Fruit fly (Drosophila melanogaster) whole organism, embryonic: ENCODE data around the gene Sk1.

ENCODE experiments used
- Adf1 ChIP-seq: fragments of 200-800 bp; sonication (Bioruptor generic); IDR thresholded peaks from 2 replicates; pipeline ENCODE4 v1.3.6; 2022; ENCODE audit warnings: missing biosample characterization, missing genetic modification characterization
- Atf3 ChIP-seq: fragments of 200-800 bp; sonication (Bioruptor generic); optimal IDR thresholded peaks from 3 replicates; lab custom pipeline; 2016; ENCODE audit warnings: missing biosample characterization, missing genetic modification characterization
- Atf6 ChIP-seq: fragments of 200-800 bp; sonication (Bioruptor generic); IDR thresholded peaks from 2 replicates; pipeline ENCODE4 v1.3.6; 2022; ENCODE audit warnings: missing biosample characterization, missing genetic modification characterization
- CG10274 ChIP-seq: fragments of 200-800 bp; sonication (Bioruptor generic); optimal IDR thresholded peaks from 3 replicates; lab custom pipeline; 2017; ENCODE audit warnings: missing biosample characterization, mild to moderate bottlenecking, missing genetic modification characterization
- CG11560 ChIP-seq: fragments of 200-800 bp; sonication (Bioruptor generic); IDR thresholded peaks from 3 replicates; pipeline ENCODE4 v1.3.6; 2022; ENCODE audit warnings: missing biosample characterization, missing genetic modification characterization
- CG13123 ChIP-seq: fragments of 200-800 bp; sonication (Bioruptor generic); optimal IDR thresholded peaks from 2 replicates; lab custom pipeline; 2016; ENCODE audit warnings: missing biosample characterization, missing genetic modification characterization
- CG13296 ChIP-seq: fragments of 200-800 bp; sonication (Bioruptor generic); optimal IDR thresholded peaks from 3 replicates; lab custom pipeline; 2018; ENCODE audit warnings: missing biosample characterization, mild to moderate bottlenecking, missing genetic modification characterization
- CG14014 ChIP-seq: fragments of 200-800 bp; sonication (Bioruptor generic); IDR thresholded peaks from 2 replicates; pipeline ENCODE4 v1.3.6; 2022; ENCODE audit warnings: missing biosample characterization, missing genetic modification characterization
- CG14667 ChIP-seq: fragments of 200-800 bp; sonication (Bioruptor generic); IDR thresholded peaks from 2 replicates; pipeline ENCODE4 v1.3.6; 2022; ENCODE audit warnings: missing biosample characterization, missing genetic modification characterization
- CG15696 ChIP-seq: fragments of 200-800 bp; sonication (Bioruptor generic); optimal IDR thresholded peaks from 2 replicates; lab custom pipeline; 2019; ENCODE audit warnings: missing biosample characterization, mild to moderate bottlenecking, missing genetic modification characterization, moderate library complexity
- CG1603 ChIP-seq: fragments of 200-800 bp; sonication (Bioruptor generic); optimal IDR thresholded peaks from 2 replicates; lab custom pipeline; 2019; ENCODE audit warnings: missing biosample characterization, mild to moderate bottlenecking, missing genetic modification characterization, moderate library complexity
- CG17385 ChIP-seq: fragments of 200-800 bp; sonication (Bioruptor generic); optimal IDR thresholded peaks from 3 replicates; lab custom pipeline; 2018; ENCODE audit warnings: missing biosample characterization, mild to moderate bottlenecking, missing genetic modification characterization
- CG18262 ChIP-seq: fragments of 200-800 bp; optimal IDR thresholded peaks from 3 replicates; lab custom pipeline; 2019; ENCODE audit warnings: missing biosample characterization, mild to moderate bottlenecking, missing genetic modification characterization, moderate library complexity
- CG3407 ChIP-seq: fragments of 200-800 bp; sonication (Bioruptor generic); optimal IDR thresholded peaks from 2 replicates; lab custom pipeline; 2018; ENCODE audit warnings: missing biosample characterization, mild to moderate bottlenecking, missing genetic modification characterization
- CG3726 ChIP-seq: fragments of 200-800 bp; sonication (Bioruptor generic); IDR thresholded peaks from 3 replicates; pipeline ENCODE4, ENCODE4 v1.3.6; 2022; ENCODE audit warnings: missing biosample characterization, missing genetic modification characterization
- CG4854 ChIP-seq: fragments of 200-800 bp; sonication (Bioruptor generic); optimal IDR thresholded peaks from 2 replicates; lab custom pipeline; 2016; ENCODE audit warnings: missing biosample characterization, missing genetic modification characterization, inconsistent platforms
- CG7556 ChIP-seq: fragments of 200-800 bp; sonication (Bioruptor generic); optimal IDR thresholded peaks from 2 replicates; lab custom pipeline; 2017; ENCODE audit warnings: missing biosample characterization, mild to moderate bottlenecking, missing genetic modification characterization
- CG7963 ChIP-seq: fragments of 200-800 bp; sonication (Bioruptor generic); IDR thresholded peaks from 3 replicates; pipeline ENCODE4 v1.3.6; 2022; ENCODE audit warnings: missing biosample characterization, missing genetic modification characterization; ENCODE audit not compliant: partially characterized antibody
- CG8290 ChIP-seq, 3 experiments: fragments of 200-800 bp; sonication (Bioruptor generic); optimal IDR thresholded peaks; 2 replicates each; lab custom pipeline; 2016 to 2019; ENCODE audit warnings: missing biosample characterization in 3 of 3, missing genetic modification characterization in 3 of 3, mild to moderate bottlenecking in 2 of 3, moderate library complexity in 1 of 3
- CG8924 ChIP-seq: fragments of 200-800 bp; optimal IDR thresholded peaks from 3 replicates; lab custom pipeline; 2019; ENCODE audit warnings: missing biosample characterization, mild to moderate bottlenecking, missing genetic modification characterization, moderate library complexity
- CG9437 ChIP-seq: fragments of 200-800 bp; sonication (Bioruptor generic); optimal IDR thresholded peaks from 2 replicates; lab custom pipeline; 2018; ENCODE audit warnings: missing biosample characterization, mild to moderate bottlenecking, missing genetic modification characterization
- CG9797 ChIP-seq: fragments of 200-800 bp; sonication (Bioruptor generic); optimal IDR thresholded peaks from 3 replicates; lab custom pipeline; 2018; ENCODE audit warnings: missing biosample characterization, mild to moderate bottlenecking, missing genetic modification characterization
- D ChIP-seq, 2 experiments: fragments of 200-800 bp in 1 of 2; fragments of >200 bp in 1 of 2; sonication (Bioruptor generic) in 1 of 2; optimal IDR thresholded peaks; 2 replicates in 1 of 2; 3 replicates in 1 of 2; lab custom pipeline; 2017; ENCODE audit warnings: mild to moderate bottlenecking in 1 of 2, missing biosample characterization in 1 of 2, missing genetic modification characterization in 1 of 2, missing genetic modification reagents in 1 of 2
- D19A ChIP-seq: fragments of 200-800 bp; optimal IDR thresholded peaks from 3 replicates; lab custom pipeline; 2019; ENCODE audit warnings: missing biosample characterization, mild to moderate bottlenecking, missing genetic modification characterization, moderate library complexity
- Dip2 ChIP-seq: fragments of 200-800 bp; sonication (Bioruptor generic); IDR thresholded peaks from 2 replicates; pipeline ENCODE4 v1.3.6; 2022; ENCODE audit warnings: missing biosample characterization, missing genetic modification characterization
- Dref ChIP-seq: fragments of 200-800 bp; sonication (Bioruptor generic); IDR thresholded peaks from 2 replicates; pipeline ENCODE4 v1.3.6; 2022; ENCODE audit warnings: missing biosample characterization, missing genetic modification characterization
- HLH54F ChIP-seq: fragments of 200-800 bp; sonication (Bioruptor generic); optimal IDR thresholded peaks from 3 replicates; lab custom pipeline; 2016; ENCODE audit warnings: missing biosample characterization, missing genetic modification characterization
- Hr51 ChIP-seq, 2 experiments: fragments of 200-800 bp; sonication (Bioruptor generic); optimal IDR thresholded peaks; 2 replicates in 1 of 2; 3 replicates in 1 of 2; lab custom pipeline; 2016 to 2018; ENCODE audit warnings: missing biosample characterization in 2 of 2, missing genetic modification characterization in 2 of 2, mild to moderate bottlenecking in 1 of 2, moderate library complexity in 1 of 2
- Jarid2 ChIP-seq: fragments of 200-800 bp; sonication (Bioruptor generic); optimal IDR thresholded peaks from 3 replicates; lab custom pipeline; 2017; ENCODE audit warnings: mild to moderate bottlenecking, missing biosample characterization, missing genetic modification reagents, missing genetic modification characterization
- Optix ChIP-seq: fragments of 200-800 bp; sonication (Bioruptor generic); IDR thresholded peaks from 3 replicates; pipeline ENCODE4 v1.3.6; 2022; ENCODE audit warnings: missing biosample characterization, missing genetic modification characterization
- Pdp1 ChIP-seq, 2 experiments: fragments of 200-800 bp; sonication (Bioruptor generic); optimal IDR thresholded peaks; 3 replicates each; lab custom pipeline; 2016; ENCODE audit warnings: missing biosample characterization in 2 of 2, missing genetic modification characterization in 2 of 2, mild to moderate bottlenecking in 1 of 2, moderate library complexity in 1 of 2
- chm ChIP-seq: fragments of 200-800 bp; sonication (Bioruptor generic); IDR thresholded peaks from 2 replicates; pipeline ENCODE4 v1.3.6; 2022; ENCODE audit warnings: missing biosample characterization, missing genetic modification characterization
- chn ChIP-seq: fragments of 200-800 bp; sonication (Bioruptor generic); optimal IDR thresholded peaks from 2 replicates; lab custom pipeline; 2016; ENCODE audit warnings: missing biosample characterization, missing genetic modification characterization
- crp ChIP-seq, 2 experiments: fragments of 200-800 bp; sonication (Bioruptor generic); optimal IDR thresholded peaks; 2 replicates in 1 of 2; 3 replicates in 1 of 2; lab custom pipeline; 2017; ENCODE audit warnings: missing biosample characterization in 2 of 2, missing genetic modification characterization in 2 of 2, mild to moderate bottlenecking in 1 of 2, moderate library complexity in 1 of 2
- dati ChIP-seq: fragments of 200-800 bp; sonication (Bioruptor generic); IDR thresholded peaks from 2 replicates; pipeline ENCODE4 v1.3.6; 2022; ENCODE audit warnings: missing biosample characterization, missing genetic modification characterization
- dimm ChIP-seq: fragments of 200-800 bp; sonication (Bioruptor generic); IDR thresholded peaks from 2 replicates; pipeline ENCODE4 v1.3.6; 2022; ENCODE audit warnings: missing biosample characterization, missing genetic modification characterization
- dmrt11E ChIP-seq: fragments of 200-800 bp; sonication (Bioruptor generic); optimal IDR thresholded peaks from 3 replicates; lab custom pipeline; 2018; ENCODE audit warnings: missing biosample characterization, mild to moderate bottlenecking, missing genetic modification characterization, moderate library complexity
- gem ChIP-seq: fragments of 200-800 bp; sonication (Bioruptor generic); optimal IDR thresholded peaks from 2 replicates; lab custom pipeline; 2019; ENCODE audit warnings: missing biosample characterization, mild to moderate bottlenecking, missing genetic modification characterization, moderate library complexity
- gsb-n ChIP-seq: fragments of 200-800 bp; sonication (Bioruptor generic); optimal IDR thresholded peaks from 3 replicates; lab custom pipeline; 2018; ENCODE audit warnings: missing biosample characterization, mild to moderate bottlenecking, missing genetic modification characterization
- hth ChIP-seq: fragments of >200 bp; optimal IDR thresholded peaks from 2 replicates; lab custom pipeline; 2017; ENCODE audit warnings: inconsistent platforms
- inv ChIP-seq: fragments of 200-800 bp; sonication (Bioruptor generic); IDR thresholded peaks from 2 replicates; pipeline ENCODE4 v1.3.6; 2022; ENCODE audit warnings: missing biosample characterization, missing genetic modification characterization; ENCODE audit not compliant: partially characterized antibody
- odd ChIP-seq: fragments of 200-800 bp; sonication (Bioruptor generic); optimal IDR thresholded peaks from 2 replicates; lab custom pipeline; 2017; ENCODE audit warnings: missing biosample characterization, mild to moderate bottlenecking, missing genetic modification characterization
- peb ChIP-seq: fragments of 200-800 bp; sonication (Bioruptor generic); IDR thresholded peaks from 2 replicates; pipeline ENCODE4 v1.3.6; 2022; ENCODE audit warnings: missing biosample characterization, missing genetic modification characterization
- sd ChIP-seq: fragments of 200-800 bp; sonication (Bioruptor generic); optimal IDR thresholded peaks from 3 replicates; lab custom pipeline; 2018; ENCODE audit warnings: missing biosample characterization, mild to moderate bottlenecking, missing genetic modification characterization, moderate library complexity
- sim ChIP-seq: fragments of 200-800 bp; sonication (Bioruptor generic); IDR thresholded peaks from 2 replicates; pipeline ENCODE4 v1.3.6; 2022; ENCODE audit warnings: missing biosample characterization, missing genetic modification characterization
- sisA ChIP-seq: fragments of 200-800 bp; sonication (Bioruptor generic); IDR thresholded peaks from 2 replicates; pipeline ENCODE4 v1.3.6; 2022; ENCODE audit warnings: missing biosample characterization, missing genetic modification characterization
- tin ChIP-seq: fragments of 200-800 bp; sonication (Bioruptor generic); optimal IDR thresholded peaks from 3 replicates; lab custom pipeline; 2016; ENCODE audit warnings: missing biosample characterization, missing genetic modification characterization
- tll ChIP-seq, 2 experiments: fragments of 200-800 bp in 1 of 2; fragments of >200 bp in 1 of 2; sonication (Bioruptor generic) in 1 of 2; optimal IDR thresholded peaks; 2 replicates each; lab custom pipeline; 2017 to 2019; ENCODE audit warnings: missing biosample characterization in 2 of 2, missing genetic modification characterization in 2 of 2, mild to moderate bottlenecking in 1 of 2, moderate library complexity in 1 of 2
- wor ChIP-seq: fragments of 200-800 bp; sonication (Bioruptor generic); IDR thresholded peaks from 2 replicates; pipeline ENCODE4 v1.3.6; 2022; ENCODE audit warnings: missing biosample characterization, missing genetic modification characterization
- yki ChIP-seq: fragments of >200 bp; optimal IDR thresholded peaks from 3 replicates; lab custom pipeline; 2018
- zf30C ChIP-seq: fragments of 200-800 bp; sonication (Bioruptor generic); optimal IDR thresholded peaks from 3 replicates; lab custom pipeline; 2018; ENCODE audit warnings: missing biosample characterization, mild to moderate bottlenecking, missing genetic modification characterization

Sk1 gene

dm6 chrX:11468304-11468703, 26.0 kb downstream of the Sk1 start:
- no peak for TF ChIP-seq chn (GFP tag; lab: Kevin White, UChicago)
- TF ChIP-seq sd = no peak
- TF ChIP-seq CG7963 (GFP tag; lab: Robert Waterston, UW) = no peak
- peak; percentile 16 for TF ChIP-seq gem (tag; lab: Kevin White, UChicago)
- no peak for TF ChIP-seq Pdp1 (GFP tag; optimal IDR thresholded peaks at IDR 0.05; lab: Kevin White, UChicago)
- TF ChIP-seq Atf6 (GFP tag; lab: Robert Waterston, UW) = no peak
- TF ChIP-seq CG14014 (GFP tag; lab: Robert Waterston, UW) = peak; percentile 48; the same call in 1 of the 2 replicates
- TF ChIP-seq sisA = no peak
- TF ChIP-seq CG15696 = no peak
- TF ChIP-seq D (optimal IDR thresholded peaks at IDR 0.05; lab: Kevin White, UChicago) = no peak
- TF ChIP-seq D (GFP tag; optimal IDR thresholded peaks at IDR 0.05; lab: Kevin White, UChicago) = no peak
- no peak for TF ChIP-seq HLH54F (GFP tag; lab: Kevin White, UChicago)
- no peak for TF ChIP-seq zf30C
- TF ChIP-seq yki (lab: Kevin White, UChicago) = no peak
- TF ChIP-seq inv (GFP tag; lab: Robert Waterston, UW) = no peak
- no peak for TF ChIP-seq CG10274 (GFP tag; lab: Kevin White, UChicago)
- no peak for TF ChIP-seq sim (GFP tag; lab: Robert Waterston, UW)
- no peak for TF ChIP-seq Dref (GFP tag; lab: Robert Waterston, UW)
- TF ChIP-seq peb (GFP tag; lab: Robert Waterston, UW) = no peak
- TF ChIP-seq CG17385 (GFP tag; lab: Kevin White, UChicago) = no peak
- TF ChIP-seq wor (GFP tag; lab: Robert Waterston, UW) = no peak
- no peak for TF ChIP-seq CG9437 (GFP tag; lab: Kevin White, UChicago)
- no peak for TF ChIP-seq chm (GFP tag; lab: Robert Waterston, UW)
- no peak for TF ChIP-seq gsb-n (tag; lab: Kevin White, UChicago)
- no peak for TF ChIP-seq odd (GFP tag; lab: Kevin White, UChicago)
- TF ChIP-seq CG13296 = no peak
- no peak for TF ChIP-seq dimm (GFP tag; lab: Robert Waterston, UW)
- TF ChIP-seq dati (GFP tag; lab: Robert Waterston, UW) = no peak
- TF ChIP-seq Jarid2 (GFP tag; lab: Kevin White, UChicago) = no peak
- TF ChIP-seq CG9797 (GFP tag; lab: Kevin White, UChicago) = no peak
- TF ChIP-seq CG18262 (tag; lab: Kevin White, UChicago) = no peak
- TF ChIP-seq Dip2 = no peak
- TF ChIP-seq CG8924 = no peak
- TF ChIP-seq D19A (tag; lab: Kevin White, UChicago) = no peak
- TF ChIP-seq CG13123 (GFP tag; lab: Kevin White, UChicago) = no peak
- TF ChIP-seq CG4854 (GFP tag; lab: Kevin White, UChicago) = no peak
- no peak for TF ChIP-seq tin (GFP tag; lab: Kevin White, UChicago)
- no peak for TF ChIP-seq CG11560 (tag; lab: Robert Waterston, UW)
- no peak for TF ChIP-seq Optix (GFP tag; lab: Robert Waterston, UW)
- no peak for TF ChIP-seq CG3726 (GFP tag; lab: Robert Waterston, UW)
- no peak for TF ChIP-seq CG8290 (GFP tag; optimal IDR thresholded peaks at IDR 0.05; lab: Kevin White, UChicago)
- no peak for TF ChIP-seq CG8290 (tag; optimal IDR thresholded peaks at IDR 0.05; lab: Kevin White, UChicago)
- TF ChIP-seq CG3407 (GFP tag; lab: Kevin White, UChicago) = no peak
- no peak for TF ChIP-seq crp (GFP tag; optimal IDR thresholded peaks at IDR 0.05; lab: Kevin White, UChicago)
- TF ChIP-seq CG14667 (GFP tag; lab: Robert Waterston, UW) = peak; percentile 33; the same call in 1 of the 2 replicates
- TF ChIP-seq CG1603 (tag; lab: Kevin White, UChicago) = no peak
- TF ChIP-seq Hr51 (GFP tag; optimal IDR thresholded peaks at IDR 0.05; lab: Kevin White, UChicago) = peak in 1 of 2 experiments; percentile 3
- TF ChIP-seq dmrt11E (tag; lab: Kevin White, UChicago) = no peak
- no peak for TF ChIP-seq Atf3 (GFP tag; lab: Kevin White, UChicago)
- no peak for TF ChIP-seq CG7556 (GFP tag; lab: Kevin White, UChicago)
- no peak for TF ChIP-seq Adf1 (GFP tag; lab: Robert Waterston, UW)
- no peak for TF ChIP-seq tll (GFP tag; optimal IDR thresholded peaks at IDR 0.05; lab: Kevin White, UChicago)
- no peak for TF ChIP-seq hth (lab: Kevin White, UChicago)
